Fruit fly (Drosophila melanogaster) whole organism, embryonic: ENCODE data around the gene TrpRS.

Experiments
- Abd-B ChIP-seq: fragments of 200-800 bp; sonication (Bioruptor generic); optimal IDR thresholded peaks from 2 replicates; lab custom pipeline; 2018; ENCODE audit warnings: missing biosample characterization, mild to moderate bottlenecking, missing genetic modification characterization, moderate library complexity
- Bteb2 ChIP-seq: fragments of 200-800 bp; sonication (Bioruptor generic); optimal IDR thresholded peaks from 2 replicates; lab custom pipeline; 2016; ENCODE audit warnings: missing biosample characterization, missing genetic modification characterization
- CG10274 ChIP-seq: fragments of 200-800 bp; sonication (Bioruptor generic); optimal IDR thresholded peaks from 3 replicates; lab custom pipeline; 2017; ENCODE audit warnings: missing biosample characterization, mild to moderate bottlenecking, missing genetic modification characterization
- CG10654 ChIP-seq: fragments of 200-800 bp; sonication (Bioruptor generic); optimal IDR thresholded peaks from 2 replicates; lab custom pipeline; 2016; ENCODE audit warnings: missing biosample characterization, missing genetic modification characterization
- CG12942 ChIP-seq: fragments of 200-800 bp; sonication (Bioruptor generic); optimal IDR thresholded peaks from 3 replicates; lab custom pipeline; 2016; ENCODE audit warnings: missing biosample characterization, missing genetic modification characterization
- CG13123 ChIP-seq: fragments of 200-800 bp; sonication (Bioruptor generic); optimal IDR thresholded peaks from 2 replicates; lab custom pipeline; 2016; ENCODE audit warnings: missing biosample characterization, missing genetic modification characterization
- CG13775 ChIP-seq: fragments of 200-800 bp; sonication (Bioruptor generic); optimal IDR thresholded peaks from 3 replicates; lab custom pipeline; 2017; ENCODE audit warnings: missing biosample characterization, mild to moderate bottlenecking, missing genetic modification characterization
- CG16813 ChIP-seq: fragments of 200-800 bp; sonication (Bioruptor generic); IDR thresholded peaks from 3 replicates; pipeline ENCODE4 v1.3.6; 2022; ENCODE audit warnings: missing biosample characterization, missing genetic modification characterization; ENCODE audit not compliant: partially characterized antibody
- CG17829 ChIP-seq: fragments of 200-800 bp; optimal IDR thresholded peaks from 2 replicates; lab custom pipeline; 2019; ENCODE audit warnings: missing biosample characterization, mild to moderate bottlenecking, missing genetic modification characterization, moderate library complexity
- CG18619 ChIP-seq: fragments of 200-800 bp; sonication (Bioruptor generic); optimal IDR thresholded peaks from 3 replicates; lab custom pipeline; 2017; ENCODE audit warnings: missing biosample characterization, mild to moderate bottlenecking, missing genetic modification characterization
- CG2120 ChIP-seq: fragments of 200-800 bp; sonication (Bioruptor generic); optimal IDR thresholded peaks from 3 replicates; lab custom pipeline; 2016; ENCODE audit warnings: missing biosample characterization, missing genetic modification characterization
- CG2678 ChIP-seq: fragments of 200-800 bp; sonication (Bioruptor generic); optimal IDR thresholded peaks from 3 replicates; lab custom pipeline; 2019; ENCODE audit warnings: missing biosample characterization, mild to moderate bottlenecking, missing genetic modification characterization, moderate library complexity
- CG32532 ChIP-seq: fragments of 200-800 bp; sonication (Bioruptor generic); IDR thresholded peaks from 2 replicates; pipeline ENCODE4 v1.3.6; 2022; ENCODE audit warnings: missing biosample characterization, missing genetic modification characterization
- CG32767 ChIP-seq: fragments of 200-800 bp; sonication (Bioruptor generic); IDR thresholded peaks from 2 replicates; pipeline ENCODE4 v1.3.6; 2022; ENCODE audit warnings: missing biosample characterization, missing genetic modification characterization
- CG6791 ChIP-seq: fragments of 200-800 bp; sonication (Bioruptor generic); IDR thresholded peaks from 3 replicates; pipeline ENCODE4 v1.3.6; 2022; ENCODE audit warnings: missing biosample characterization, missing genetic modification characterization; ENCODE audit not compliant: partially characterized antibody
- CG8944 ChIP-seq: fragments of 200-800 bp; sonication (Bioruptor generic); optimal IDR thresholded peaks from 3 replicates; lab custom pipeline; 2016; ENCODE audit warnings: missing biosample characterization, missing genetic modification characterization
- CG9609 ChIP-seq: fragments of 200-800 bp; sonication (Bioruptor generic); optimal IDR thresholded peaks from 3 replicates; lab custom pipeline; 2016; ENCODE audit warnings: missing biosample characterization, missing genetic modification characterization
- CHES-1-like ChIP-seq: fragments of 200-800 bp; sonication (Bioruptor generic); optimal IDR thresholded peaks from 2 replicates; lab custom pipeline; 2016; ENCODE audit warnings: missing biosample characterization, missing genetic modification characterization
- Dref ChIP-seq: fragments of 200-800 bp; sonication (Bioruptor generic); IDR thresholded peaks from 2 replicates; pipeline ENCODE4 v1.3.6; 2022; ENCODE audit warnings: missing biosample characterization, missing genetic modification characterization
- Drgx ChIP-seq: fragments of 200-800 bp; sonication (Bioruptor generic); IDR thresholded peaks from 2 replicates; pipeline ENCODE4 v1.3.6; 2022; ENCODE audit warnings: missing biosample characterization, missing genetic modification characterization
- HHEX ChIP-seq: fragments of 200-800 bp; sonication (Bioruptor generic); optimal IDR thresholded peaks from 3 replicates; lab custom pipeline; 2017; ENCODE audit warnings: missing biosample characterization, mild to moderate bottlenecking, missing genetic modification characterization, missing genetic modification reagents
- HLHmδ ChIP-seq: fragments of 200-800 bp; sonication (Bioruptor generic); optimal IDR thresholded peaks from 2 replicates; lab custom pipeline; 2018; ENCODE audit warnings: missing biosample characterization, mild to moderate bottlenecking, missing genetic modification characterization, moderate library complexity
- Hr78 ChIP-seq, 2 experiments: fragments of 200-800 bp in 1 of 2; fragments of >200 bp in 1 of 2; sonication (Bioruptor generic) in 1 of 2; optimal IDR thresholded peaks; 2 replicates each; lab custom pipeline; 2017 to 2019; ENCODE audit warnings: missing biosample characterization in 2 of 2, missing genetic modification characterization in 2 of 2, mild to moderate bottlenecking in 1 of 2, moderate library complexity in 1 of 2
- Jarid2 ChIP-seq: fragments of 200-800 bp; sonication (Bioruptor generic); optimal IDR thresholded peaks from 3 replicates; lab custom pipeline; 2017; ENCODE audit warnings: mild to moderate bottlenecking, missing biosample characterization, missing genetic modification reagents, missing genetic modification characterization
- Max ChIP-seq: fragments of 200-800 bp; sonication (Bioruptor generic); optimal IDR thresholded peaks from 2 replicates; lab custom pipeline; 2016; ENCODE audit warnings: missing biosample characterization, mild to moderate bottlenecking, missing genetic modification characterization
- Myb ChIP-seq: fragments of 200-800 bp; sonication (Bioruptor generic); optimal IDR thresholded peaks from 2 replicates; lab custom pipeline; 2016; ENCODE audit warnings: missing biosample characterization, missing genetic modification characterization
- Pdp1 ChIP-seq, 2 experiments: fragments of 200-800 bp; sonication (Bioruptor generic); optimal IDR thresholded peaks; 3 replicates each; lab custom pipeline; 2016; ENCODE audit warnings: missing biosample characterization in 2 of 2, missing genetic modification characterization in 2 of 2, mild to moderate bottlenecking in 1 of 2, moderate library complexity in 1 of 2
- Poxn ChIP-seq: fragments of 200-800 bp; sonication (Bioruptor generic); IDR thresholded peaks from 2 replicates; pipeline ENCODE4 v1.3.6; 2022; ENCODE audit warnings: missing biosample characterization, missing genetic modification characterization
- Ravus ChIP-seq: fragments of 200-800 bp; sonication (Bioruptor generic); IDR thresholded peaks from 2 replicates; pipeline ENCODE4 v1.3.6; 2022; ENCODE audit warnings: missing biosample characterization, missing genetic modification characterization
- Scr ChIP-seq: fragments of 200-800 bp; sonication (Bioruptor generic); IDR thresholded peaks from 2 replicates; pipeline ENCODE4 v1.3.6; 2022; ENCODE audit warnings: missing biosample characterization, missing genetic modification characterization; ENCODE audit not compliant: partially characterized antibody
- Sox100B ChIP-seq: fragments of 200-800 bp; sonication (Bioruptor generic); optimal IDR thresholded peaks from 3 replicates; lab custom pipeline; 2018; ENCODE audit warnings: missing biosample characterization, mild to moderate bottlenecking, missing genetic modification characterization
- cas ChIP-seq: fragments of 200-800 bp; sonication (Bioruptor generic); IDR thresholded peaks from 2 replicates; pipeline ENCODE4 v1.3.6; 2022; ENCODE audit warnings: missing biosample characterization, missing genetic modification characterization
- crol ChIP-seq: fragments of 200-800 bp; sonication (Bioruptor generic); IDR thresholded peaks from 2 replicates; pipeline ENCODE4 v1.3.6; 2022; ENCODE audit warnings: missing biosample characterization, missing genetic modification characterization
- danr ChIP-seq: fragments of 200-800 bp; sonication (Bioruptor generic); IDR thresholded peaks from 2 replicates; pipeline ENCODE4 v1.3.6; 2022; ENCODE audit warnings: missing biosample characterization, missing genetic modification characterization
- gem ChIP-seq: fragments of 200-800 bp; sonication (Bioruptor generic); optimal IDR thresholded peaks from 2 replicates; lab custom pipeline; 2019; ENCODE audit warnings: missing biosample characterization, mild to moderate bottlenecking, missing genetic modification characterization, moderate library complexity
- grau ChIP-seq: fragments of 200-800 bp; optimal IDR thresholded peaks from 3 replicates; lab custom pipeline; 2019; ENCODE audit warnings: missing biosample characterization, mild to moderate bottlenecking, missing genetic modification characterization, moderate library complexity
- inv ChIP-seq: fragments of 200-800 bp; sonication (Bioruptor generic); IDR thresholded peaks from 2 replicates; pipeline ENCODE4 v1.3.6; 2022; ENCODE audit warnings: missing biosample characterization, missing genetic modification characterization; ENCODE audit not compliant: partially characterized antibody
- lab ChIP-seq: fragments of 200-800 bp; sonication (Bioruptor generic); optimal IDR thresholded peaks from 3 replicates; lab custom pipeline; 2017; ENCODE audit warnings: missing biosample characterization, missing genetic modification characterization, mild to moderate bottlenecking, moderate library complexity, missing genetic modification reagents
- lmd ChIP-seq: fragments of 200-800 bp; sonication (Bioruptor generic); IDR thresholded peaks from 2 replicates; pipeline ENCODE4 v1.3.6; 2022; ENCODE audit warnings: missing biosample characterization, missing genetic modification characterization
- lola ChIP-seq, 3 experiments: fragments of >200 bp in 2 of 3; fragments of 200-800 bp in 1 of 3; sonication (Bioruptor generic) in 1 of 3; optimal IDR thresholded peaks; 2 replicates each; lab custom pipeline; 2017 to 2019; ENCODE audit warnings: missing biosample characterization in 3 of 3, missing genetic modification characterization in 3 of 3, mild to moderate bottlenecking in 1 of 3, moderate library complexity in 1 of 3
- mld ChIP-seq: fragments of 200-800 bp; sonication (Bioruptor generic); IDR thresholded peaks from 3 replicates; pipeline ENCODE4 v1.3.6; 2022; ENCODE audit warnings: missing biosample characterization, missing genetic modification characterization; ENCODE audit not compliant: partially characterized antibody
- org-1 ChIP-seq: fragments of 200-800 bp; sonication (Bioruptor generic); optimal IDR thresholded peaks from 2 replicates; lab custom pipeline; 2017; ENCODE audit warnings: missing biosample characterization, missing genetic modification characterization
- phol ChIP-seq: fragments of 200-800 bp; sonication (Bioruptor generic); optimal IDR thresholded peaks from 3 replicates; lab custom pipeline; 2018; ENCODE audit warnings: missing biosample characterization, mild to moderate bottlenecking, missing genetic modification characterization, moderate library complexity
- sens ChIP-seq: fragments of 200-800 bp; sonication (Bioruptor generic); peaks from one replicate; lab custom pipeline; 2016; ENCODE audit warnings: missing biosample characterization, missing genetic modification characterization
- sens-2 ChIP-seq: fragments of 200-800 bp; sonication (Bioruptor generic); IDR thresholded peaks from 2 replicates; pipeline ENCODE4 v1.3.6; 2022; ENCODE audit warnings: missing biosample characterization, missing genetic modification characterization
- sima ChIP-seq: fragments of 200-800 bp; sonication (Bioruptor generic); optimal IDR thresholded peaks from 2 replicates; lab custom pipeline; 2016; ENCODE audit warnings: missing biosample characterization, missing genetic modification characterization
- stwl ChIP-seq: fragments of 200-800 bp; sonication (Bioruptor generic); optimal IDR thresholded peaks from 3 replicates; lab custom pipeline; 2018; ENCODE audit warnings: missing biosample characterization, mild to moderate bottlenecking, missing genetic modification characterization, moderate library complexity
- tx ChIP-seq: fragments of 200-800 bp; sonication (Bioruptor generic); optimal IDR thresholded peaks from 2 replicates; lab custom pipeline; 2016; ENCODE audit warnings: missing biosample characterization, missing genetic modification characterization
- usp ChIP-seq: fragments of >200 bp; optimal IDR thresholded peaks from 2 replicates; lab custom pipeline; 2017; ENCODE audit warnings: missing biosample characterization, missing genetic modification characterization

Gene TrpRS

dm6 chr3R:9260421-9260973 lies 6.2 kb downstream of the TrpRS start, which contains the start of gene ATP6AP2 (continued):
- TF ChIP-seq sima = no peak
- TF ChIP-seq crol (GFP tag; lab: Robert Waterston, UW) = peak; percentile 90
- TF ChIP-seq CG10654 (GFP tag; lab: Kevin White, UChicago) = peak; percentile 13
- TF ChIP-seq Ravus (GFP tag; lab: Robert Waterston, UW) = no peak
- TF ChIP-seq org-1 (GFP tag; lab: Kevin White, UChicago) = no peak
- TF ChIP-seq Pdp1 (GFP tag; optimal IDR thresholded peaks at IDR 0.05; lab: Kevin White, UChicago) = peak in 1 of 2 experiments; percentile 33
- TF ChIP-seq CG18619 (GFP tag; lab: Kevin White, UChicago) = no peak
- TF ChIP-seq lola (GFP tag; optimal IDR thresholded peaks at IDR 0.05; lab: Kevin White, UChicago) = peak in 1 of 3 experiments; percentile 41
- TF ChIP-seq Drgx (GFP tag; lab: Robert Waterston, UW) = no peak; the same call in none of the 2 replicates
- peak; percentile 79 for TF ChIP-seq CG6791 (GFP tag; lab: Robert Waterston, UW)
- peak; percentile 29 for TF ChIP-seq CG13775
- TF ChIP-seq HLHmδ (GFP tag; lab: Kevin White, UChicago) = peak; percentile 29
- TF ChIP-seq phol (tag; lab: Kevin White, UChicago) = peak; percentile 69
- no peak for TF ChIP-seq usp
- peak; percentile 76 for TF ChIP-seq CG17829 (tag; lab: Kevin White, UChicago)
- peak; percentile 30 for TF ChIP-seq CG12942 (GFP tag; lab: Kevin White, UChicago)
- no peak for TF ChIP-seq Abd-B (GFP tag; lab: Kevin White, UChicago)
- peak; percentile 66 for TF ChIP-seq CG32532 (GFP tag; lab: Robert Waterston, UW)
- TF ChIP-seq sens (GFP tag; lab: Kevin White, UChicago) = peak; percentile 66
- no peak for TF ChIP-seq CG9609 (GFP tag; lab: Kevin White, UChicago)
- no peak for TF ChIP-seq Sox100B
- TF ChIP-seq CG32767 (GFP tag; lab: Robert Waterston, UW) = no peak
- no peak for TF ChIP-seq Hr78 (GFP tag; optimal IDR thresholded peaks at IDR 0.05; lab: Kevin White, UChicago)
- TF ChIP-seq inv = peak; percentile 71
- no peak for TF ChIP-seq sens-2 (GFP tag; lab: Robert Waterston, UW)
- TF ChIP-seq CG13123 (GFP tag; lab: Kevin White, UChicago) = peak; percentile 16
- peak; percentile 79 for TF ChIP-seq Scr (GFP tag; lab: Robert Waterston, UW)
- TF ChIP-seq Bteb2 = no peak
- TF ChIP-seq stwl = peak; percentile 95
- no peak for TF ChIP-seq CG8944 (GFP tag; lab: Kevin White, UChicago)
- TF ChIP-seq mld (GFP tag; lab: Robert Waterston, UW) = 0 out of 3 replicates have a peak, but pooled peaks have one; percentile 48
- peak; percentile 47 for TF ChIP-seq Max (GFP tag; lab: Kevin White, UChicago)
- TF ChIP-seq CG2678 (tag; lab: Kevin White, UChicago) = no peak
- TF ChIP-seq lab (GFP tag; lab: Kevin White, UChicago) = no peak
- peak; percentile 96 for TF ChIP-seq Dref (GFP tag; lab: Robert Waterston, UW)
- TF ChIP-seq gem (tag; lab: Kevin White, UChicago) = no peak
- TF ChIP-seq lmd = peak; percentile 21; the same call in 1 of the 2 replicates
- no peak for TF ChIP-seq tx (GFP tag; lab: Kevin White, UChicago)
- no peak for TF ChIP-seq Jarid2
- TF ChIP-seq CG16813 (GFP tag; lab: Robert Waterston, UW) = peak; percentile 85
- peak; percentile 65 for TF ChIP-seq CG2120 (GFP tag; lab: Kevin White, UChicago)
- TF ChIP-seq CHES-1-like = peak; percentile 26
- TF ChIP-seq CG10274 (GFP tag; lab: Kevin White, UChicago) = no peak
- TF ChIP-seq Myb (GFP tag; lab: Kevin White, UChicago) = no peak
- no peak for TF ChIP-seq danr
- peak; percentile 43; the same call in 1 of the 2 replicates for TF ChIP-seq cas
- peak; percentile 45 for TF ChIP-seq HHEX (GFP tag; lab: Kevin White, UChicago)
- peak; percentile 68 for TF ChIP-seq grau (tag; lab: Kevin White, UChicago)
- no peak for TF ChIP-seq Poxn (GFP tag; lab: Robert Waterston, UW)
